Fruit fly (Drosophila melanogaster) whole organism, pupa: ENCODE data around the gene CG12984.

ENCODE experiments used
- CG34367 ChIP-seq: fragments of 200-800 bp; sonication (Bioruptor generic); optimal IDR thresholded peaks from 2 replicates; lab custom pipeline; 2018; ENCODE audit warnings: missing biosample characterization, mild to moderate bottlenecking, missing genetic modification characterization
- Pif1B ChIP-seq: fragments of 200-800 bp; sonication (Bioruptor generic); optimal IDR thresholded peaks from 3 replicates; lab custom pipeline; 2016; ENCODE audit warnings: missing biosample characterization, missing genetic modification characterization
- gl ChIP-seq: fragments of 200-800 bp; sonication (Bioruptor generic); optimal IDR thresholded peaks from 2 replicates; lab custom pipeline; 2018; ENCODE audit warnings: missing biosample characterization, mild to moderate bottlenecking, missing genetic modification characterization

- TF ChIP-seq CG34367 (tag; lab: Kevin White, UChicago) (no peak), gl (tag; lab: Kevin White, UChicago) (no peak), Pif1B (GFP tag; lab: Kevin White, UChicago) (peak; percentile 18)
Observed at dm6 chr3L:20981724-20982123, 9.7 kb upstream of the CG12984 start.
